Worm (Caenorhabditis elegans): ENCODE measurements around the gene Y62H9A.14.
A peak's percentile ranks its signal among the peaks of the same experiment; 100 is the strongest.
"Not testable (repeated sequence)": the region's sequence is repeated elsewhere in the genome, so short reads cannot be mapped to it uniquely, and the experiment has no call there.

Gene Y62H9A.14

DNA sequence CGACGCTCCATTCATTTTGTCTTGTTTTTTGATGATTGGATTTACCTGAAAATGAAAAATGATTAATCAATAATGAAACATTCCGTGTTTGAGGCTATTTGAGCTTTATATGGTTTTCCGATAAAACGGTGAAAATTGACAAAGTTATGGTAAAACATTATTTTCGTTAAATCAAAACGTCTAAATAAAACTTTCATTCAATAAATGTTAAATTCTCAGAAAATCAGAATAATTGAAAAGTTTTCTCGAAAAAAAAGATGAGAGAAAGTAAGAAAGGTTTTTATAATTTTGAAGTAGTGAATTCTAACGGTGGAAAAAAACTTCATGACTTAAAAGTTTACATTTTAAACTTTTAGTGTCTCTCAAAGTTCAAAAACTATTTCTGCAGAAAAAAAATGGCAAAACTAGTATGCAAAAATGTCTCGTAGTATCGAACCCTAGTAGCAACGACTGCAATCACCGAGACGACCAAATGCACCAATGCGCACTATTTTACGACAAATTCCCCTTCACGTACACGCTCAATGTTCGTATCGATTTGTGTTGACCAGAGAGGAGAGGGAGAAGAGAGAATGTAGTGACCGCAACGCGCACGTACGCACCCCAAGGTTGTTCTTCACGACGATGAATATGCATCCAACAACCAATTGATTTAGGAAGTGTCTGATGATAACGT is 25.9 kb downstream of the Y62H9A.14 start, which contains the start of gene nfya-1:
Gene nfya-1 (minus strand): TSS at position 51 of the 676 bp plus-strand sequence.
- peak; percentile 9 for TF ChIP-seq F13C5.2 (tag; optimal IDR thresholded peaks at IDR 0.05)
- no peak for TF ChIP-seq aly-1 (tag; optimal IDR thresholded peaks at IDR 0.05)

- TF ChIP-seq hmg-4 (GFP tag; optimal IDR thresholded peaks at IDR 0.05): peak; percentile 7
- no peak for TF ChIP-seq pes-1 (GFP tag; IDR thresholded peaks at IDR 0.05)
These were observed 27.3 kb downstream of the Y62H9A.14 start, which contains the start of gene lsd-1 for ce11 chrX:11948184-11948894. TSS of gene lsd-1 (plus strand) at chrX:11948844.

DNA sequence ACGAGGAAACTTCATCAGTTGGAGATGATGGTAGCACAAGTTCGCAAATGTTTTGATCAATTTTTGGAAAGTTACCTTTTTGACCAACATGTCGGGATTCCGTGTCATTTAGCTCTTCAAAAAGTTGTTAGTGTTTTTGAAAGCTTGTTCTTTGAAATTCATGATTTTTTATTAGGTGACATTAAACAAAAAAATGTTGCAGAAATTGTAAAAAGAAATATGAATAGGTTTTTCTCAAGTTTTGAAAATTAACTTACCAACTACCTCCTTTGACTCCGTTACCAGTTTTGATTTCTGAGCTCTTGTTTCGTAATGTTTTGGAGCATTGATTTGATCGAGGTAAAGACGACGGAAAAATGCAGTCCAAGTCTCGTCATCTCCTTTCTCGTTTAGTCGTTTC is 31.1 kb downstream of the Y62H9A.14 start:
- TF ChIP-seq ets-7 (tag; optimal IDR thresholded peaks at IDR 0.05) (no peak), tbx-11 (GFP tag; IDR thresholded peaks at IDR 0.05) (no peak), sea-1 (GFP tag; conservative IDR thresholded peaks at IDR 0.05) (no peak), hmg-4 (GFP tag; optimal IDR thresholded peaks at IDR 0.05) (no peak)

DNA sequence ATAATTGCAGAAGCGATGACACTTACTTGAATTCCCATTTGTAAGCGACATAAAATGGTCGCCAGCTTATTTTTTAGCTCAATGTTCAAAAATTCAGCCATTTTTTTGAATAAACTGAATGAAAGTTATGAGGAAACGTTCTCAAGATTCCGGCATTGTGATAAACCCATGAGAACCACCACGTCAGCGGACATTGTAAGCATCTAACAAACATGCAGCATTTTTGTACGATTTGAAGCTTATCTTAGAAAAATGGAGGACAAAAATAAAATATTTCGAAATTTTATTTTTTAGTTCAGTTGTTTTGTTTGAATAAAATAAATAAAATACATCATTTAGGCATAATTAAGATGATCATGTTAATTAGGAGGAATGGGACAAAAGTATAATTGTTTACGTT is 32.2 kb downstream of the Y62H9A.14 start, which contains the start of gene T08D10.4:
Gene T08D10.4 (minus strand): TSS at position 101 of the 400 bp plus-strand sequence.
- TF ChIP-seq ets-7 (tag; optimal IDR thresholded peaks at IDR 0.05) (no peak), scrt-1 (GFP tag; IDR thresholded peaks at IDR 0.05) (no peak), flt-1 (GFP tag; IDR thresholded peaks at IDR 0.05) (no peak), tbx-11 (GFP tag; IDR thresholded peaks at IDR 0.05) (no peak), ceh-36 (tag; optimal IDR thresholded peaks at IDR 0.05) (no peak), hnd-1 (tag; optimal IDR thresholded peaks at IDR 0.05) (no peak), aly-1 (tag; optimal IDR thresholded peaks at IDR 0.05) (no peak), sea-1 (GFP tag; conservative IDR thresholded peaks at IDR 0.05) (no peak), F13C5.2 (tag; optimal IDR thresholded peaks at IDR 0.05) (no peak), hmg-4 (GFP tag; optimal IDR thresholded peaks at IDR 0.05) (no peak), ama-1 (optimal IDR thresholded peaks at IDR 0.05) (no peak), B0310.2 (tag; optimal IDR thresholded peaks at IDR 0.05) (no peak), pes-1 (GFP tag; IDR thresholded peaks at IDR 0.05) (no peak), tbx-37 (GFP tag; conservative IDR thresholded peaks at IDR 0.05) (no peak), ceh-13 (GFP tag; optimal IDR thresholded peaks at IDR 0.05) (no peak), tra-4 (tag; optimal IDR thresholded peaks at IDR 0.05) (no peak)

DNA sequence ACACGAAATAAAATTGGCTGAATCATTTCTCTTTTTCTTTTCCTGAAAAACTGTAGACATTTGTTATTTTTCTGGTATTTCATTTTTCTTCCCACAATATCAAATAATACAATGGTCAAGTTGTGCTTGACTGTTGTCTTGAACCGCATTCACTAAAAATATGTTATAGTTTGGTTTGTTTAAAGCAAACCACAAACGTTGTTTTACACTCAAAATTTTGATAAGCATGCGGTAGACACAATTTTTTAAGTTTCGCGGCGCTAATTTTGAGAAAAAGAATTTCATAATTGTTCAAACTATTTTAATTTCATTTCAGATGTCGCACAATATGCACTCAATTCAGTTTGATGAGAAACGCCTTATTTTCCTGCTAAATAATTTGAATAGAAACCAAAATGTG is 34.1 kb downstream of the Y62H9A.14 start, which contains the start of gene T08D10.3:
Gene T08D10.3 (plus strand): TSS at position 301 of the 400 bp plus-strand sequence.
- TF ChIP-seq aly-1 (tag; optimal IDR thresholded peaks at IDR 0.05): no peak
- TF ChIP-seq ama-1 (optimal IDR thresholded peaks at IDR 0.05): no peak
- TF ChIP-seq flt-1 (GFP tag; IDR thresholded peaks at IDR 0.05): no peak
- no peak for TF ChIP-seq pes-1 (GFP tag; IDR thresholded peaks at IDR 0.05)
- TF ChIP-seq tbx-37 (GFP tag; conservative IDR thresholded peaks at IDR 0.05): no peak
- TF ChIP-seq ets-7 (tag; optimal IDR thresholded peaks at IDR 0.05): no peak
- TF ChIP-seq scrt-1 (GFP tag; IDR thresholded peaks at IDR 0.05): no peak
- no peak for TF ChIP-seq hnd-1 (tag; optimal IDR thresholded peaks at IDR 0.05)
- no peak for TF ChIP-seq hmg-4 (GFP tag; optimal IDR thresholded peaks at IDR 0.05)
- no peak for TF ChIP-seq B0310.2 (tag; optimal IDR thresholded peaks at IDR 0.05)
- TF ChIP-seq tbx-11 (GFP tag; IDR thresholded peaks at IDR 0.05): no peak
- no peak for TF ChIP-seq sea-1 (GFP tag; conservative IDR thresholded peaks at IDR 0.05)
- TF ChIP-seq tra-4 (tag; optimal IDR thresholded peaks at IDR 0.05): no peak
- TF ChIP-seq ceh-13 (GFP tag; optimal IDR thresholded peaks at IDR 0.05): no peak
- TF ChIP-seq F13C5.2 (tag; optimal IDR thresholded peaks at IDR 0.05): no peak
- no peak for TF ChIP-seq hmbx-1 (tag; optimal IDR thresholded peaks at IDR 0.05)
- no peak for TF ChIP-seq ceh-36 (tag; optimal IDR thresholded peaks at IDR 0.05)

DNA sequence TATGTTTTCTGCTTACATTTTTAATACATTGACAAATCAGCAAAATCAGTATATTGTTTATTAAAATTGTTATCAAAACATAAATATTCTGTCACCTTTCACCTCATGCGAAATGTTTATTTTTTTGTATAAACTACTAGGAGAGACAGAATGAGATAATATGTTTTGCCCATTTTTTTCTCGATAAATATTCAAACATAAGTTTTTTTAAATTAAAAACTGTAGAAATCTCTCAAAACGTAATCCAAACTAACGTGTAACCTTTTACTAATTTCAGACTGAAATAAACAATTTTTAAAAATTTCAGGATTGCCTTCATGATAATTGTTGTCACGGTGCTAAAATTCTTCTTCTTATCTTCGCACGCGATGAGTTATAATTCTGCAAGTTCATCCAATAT is 36.2 kb downstream of the Y62H9A.14 start, which contains the start of gene T08D10.5:
Gene T08D10.5 (plus strand): TSS at position 301 of the 400 bp plus-strand sequence.
- no peak for TF ChIP-seq aly-1 (tag; optimal IDR thresholded peaks at IDR 0.05)
- no peak for TF ChIP-seq ceh-36 (tag; optimal IDR thresholded peaks at IDR 0.05)
- TF ChIP-seq ceh-13 (GFP tag; optimal IDR thresholded peaks at IDR 0.05): no peak

ce11 chrX:11959838-11960237 is 38.8 kb downstream of the Y62H9A.14 start, which contains the start of gene C49F5.8:
TSS of gene C49F5.8 (plus strand) at chrX:11960138.
- TF ChIP-seq hnd-1 (tag; optimal IDR thresholded peaks at IDR 0.05) (no peak), flt-1 (GFP tag; IDR thresholded peaks at IDR 0.05) (no peak), F13C5.2 (tag; optimal IDR thresholded peaks at IDR 0.05) (no peak), aly-1 (tag; optimal IDR thresholded peaks at IDR 0.05) (no peak), scrt-1 (GFP tag; IDR thresholded peaks at IDR 0.05) (no peak), tbx-11 (GFP tag; IDR thresholded peaks at IDR 0.05) (no peak), ets-7 (tag; optimal IDR thresholded peaks at IDR 0.05) (no peak), sea-1 (GFP tag; conservative IDR thresholded peaks at IDR 0.05) (no peak), ceh-36 (tag; optimal IDR thresholded peaks at IDR 0.05) (no peak), ceh-13 (GFP tag; optimal IDR thresholded peaks at IDR 0.05) (no peak), tra-4 (tag; optimal IDR thresholded peaks at IDR 0.05) (no peak), hmg-4 (GFP tag; optimal IDR thresholded peaks at IDR 0.05) (no peak), B0310.2 (tag; optimal IDR thresholded peaks at IDR 0.05) (no peak), hmbx-1 (tag; optimal IDR thresholded peaks at IDR 0.05) (no peak), tbx-37 (GFP tag; conservative IDR thresholded peaks at IDR 0.05) (no peak), pes-1 (GFP tag; IDR thresholded peaks at IDR 0.05) (no peak), ama-1 (optimal IDR thresholded peaks at IDR 0.05) (no peak)

DNA sequence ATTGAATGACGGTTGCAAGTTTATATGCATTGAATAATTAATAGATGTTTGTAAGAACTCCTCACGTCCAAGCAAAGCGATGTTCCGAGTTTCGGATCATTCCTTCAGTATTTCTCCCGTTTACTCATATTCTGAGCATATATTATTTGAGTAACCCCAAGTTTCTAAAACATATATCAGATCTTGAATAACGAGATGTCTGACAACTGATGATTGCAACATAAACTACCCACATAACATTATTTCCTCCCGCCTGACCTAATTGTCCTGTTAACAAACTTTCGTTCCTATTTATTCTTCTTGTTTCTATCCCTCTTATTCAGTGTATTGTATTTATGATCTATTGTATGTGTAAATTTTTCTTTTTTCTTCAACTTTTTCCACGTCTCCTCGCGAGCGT is 40.1 kb downstream of the Y62H9A.14 start, which contains the start of gene C49F5.13:
Gene C49F5.13 (plus strand): TSS at position 301 of the 400 bp plus-strand sequence.
- TF ChIP-seq pes-1 (GFP tag; IDR thresholded peaks at IDR 0.05); B0310.2 (tag; optimal IDR thresholded peaks at IDR 0.05); sea-1 (GFP tag; conservative IDR thresholded peaks at IDR 0.05): not testable (repeated sequence)
